Fruit fly (Drosophila melanogaster) whole organism, embryonic: ENCODE results near the gene prd1.

ENCODE experiments used
- Aef1 ChIP-seq: fragments of 200-800 bp; sonication (Bioruptor generic); IDR thresholded peaks from 3 replicates; pipeline ENCODE4 v1.3.6; 2022; ENCODE audit warnings: missing biosample characterization, missing genetic modification characterization
- Atf-2 ChIP-seq: fragments of 200-800 bp; sonication (Bioruptor generic); optimal IDR thresholded peaks from 2 replicates; lab custom pipeline; 2016; ENCODE audit warnings: missing biosample characterization, missing genetic modification characterization
- Awh ChIP-seq: fragments of 200-800 bp; sonication (Bioruptor generic); IDR thresholded peaks from 2 replicates; pipeline ENCODE4, ENCODE4 v1.3.6; 2022; ENCODE audit warnings: missing biosample characterization, missing genetic modification characterization
- Bgb ChIP-seq: fragments of 200-800 bp; sonication (Bioruptor generic); IDR thresholded peaks from 2 replicates; pipeline ENCODE4 v1.3.6; 2022; ENCODE audit warnings: missing biosample characterization, missing genetic modification characterization; ENCODE audit not compliant: partially characterized antibody
- CG10147 ChIP-seq: fragments of 200-800 bp; sonication (Bioruptor generic); optimal IDR thresholded peaks from 2 replicates; lab custom pipeline; 2019; ENCODE audit warnings: missing biosample characterization, mild to moderate bottlenecking, missing genetic modification characterization, moderate library complexity
- CG10267 ChIP-seq: fragments of 200-800 bp; sonication (Bioruptor generic); optimal IDR thresholded peaks from 2 replicates; lab custom pipeline; 2018; ENCODE audit warnings: missing biosample characterization, mild to moderate bottlenecking, missing genetic modification characterization, moderate library complexity
- CG11560 ChIP-seq: fragments of 200-800 bp; sonication (Bioruptor generic); IDR thresholded peaks from 3 replicates; pipeline ENCODE4 v1.3.6; 2022; ENCODE audit warnings: missing biosample characterization, missing genetic modification characterization
- CG12942 ChIP-seq: fragments of 200-800 bp; sonication (Bioruptor generic); optimal IDR thresholded peaks from 3 replicates; lab custom pipeline; 2016; ENCODE audit warnings: missing biosample characterization, missing genetic modification characterization
- CG14710 ChIP-seq: fragments of 200-800 bp; sonication (Bioruptor generic); optimal IDR thresholded peaks from 3 replicates; lab custom pipeline; 2019; ENCODE audit warnings: missing biosample characterization, mild to moderate bottlenecking, missing genetic modification characterization, moderate library complexity
- CG15011 ChIP-seq: fragments of 200-800 bp; sonication (Bioruptor generic); optimal IDR thresholded peaks from 3 replicates; lab custom pipeline; 2018; ENCODE audit warnings: missing biosample characterization, mild to moderate bottlenecking, missing genetic modification characterization
- CG17568 ChIP-seq: fragments of 200-800 bp; sonication (Bioruptor generic); optimal IDR thresholded peaks from 2 replicates; lab custom pipeline; 2018; ENCODE audit warnings: missing biosample characterization, mild to moderate bottlenecking, missing genetic modification characterization, moderate library complexity
- CG17829 ChIP-seq: fragments of 200-800 bp; optimal IDR thresholded peaks from 2 replicates; lab custom pipeline; 2019; ENCODE audit warnings: missing biosample characterization, mild to moderate bottlenecking, missing genetic modification characterization, moderate library complexity
- CG2889 ChIP-seq: fragments of 200-800 bp; sonication (Bioruptor generic); IDR thresholded peaks from 3 replicates; pipeline ENCODE4 v1.3.6; 2022; ENCODE audit warnings: missing biosample characterization, missing genetic modification characterization
- CG3065 ChIP-seq: fragments of 200-800 bp; sonication (Bioruptor generic); optimal IDR thresholded peaks from 2 replicates; lab custom pipeline; 2016; ENCODE audit warnings: missing biosample characterization, missing genetic modification characterization
- CG3838 ChIP-seq: fragments of 200-800 bp; sonication (Bioruptor generic); optimal IDR thresholded peaks from 3 replicates; lab custom pipeline; 2016; ENCODE audit warnings: missing biosample characterization, missing genetic modification characterization
- CG3847 ChIP-seq: fragments of 200-800 bp; sonication (Bioruptor generic); IDR thresholded peaks from 2 replicates; pipeline ENCODE4 v1.3.6; 2022; ENCODE audit warnings: missing biosample characterization, missing genetic modification characterization
- CG4328 ChIP-seq: fragments of 200-800 bp; sonication (Bioruptor generic); optimal IDR thresholded peaks from 3 replicates; lab custom pipeline; 2017; ENCODE audit warnings: missing biosample characterization, missing genetic modification reagents, missing genetic modification characterization
- CG6254 ChIP-seq: fragments of 200-800 bp; sonication (Bioruptor generic); optimal IDR thresholded peaks from 3 replicates; lab custom pipeline; 2017; ENCODE audit warnings: mild to moderate bottlenecking, missing biosample characterization, missing genetic modification reagents, missing genetic modification characterization
- CG6689 ChIP-seq: fragments of 200-800 bp; sonication (Bioruptor generic); IDR thresholded peaks from 2 replicates; pipeline ENCODE4 v1.3.6; 2022; ENCODE audit warnings: missing biosample characterization, missing genetic modification characterization
- CG6854 ChIP-seq: fragments of 200-800 bp; sonication (Bioruptor generic); optimal IDR thresholded peaks from 3 replicates; lab custom pipeline; 2017; ENCODE audit warnings: missing biosample characterization, mild to moderate bottlenecking, missing genetic modification characterization
- CG7271 ChIP-seq: fragments of 200-800 bp; sonication (Bioruptor generic); optimal IDR thresholded peaks from 2 replicates; lab custom pipeline; 2018; ENCODE audit warnings: missing biosample characterization, mild to moderate bottlenecking, missing genetic modification characterization, moderate library complexity
- Dbx ChIP-seq: fragments of 200-800 bp; sonication (Bioruptor generic); IDR thresholded peaks from 3 replicates; pipeline ENCODE4 v1.3.6; 2022; ENCODE audit warnings: missing biosample characterization, missing genetic modification characterization
- Dfd ChIP-seq, 2 experiments: fragments of >200 bp; optimal IDR thresholded peaks; 2 replicates each; lab custom pipeline; 2017; ENCODE audit warnings: missing biosample characterization in 2 of 2, missing genetic modification characterization in 2 of 2
- ERR ChIP-seq: fragments of 200-800 bp; sonication (Bioruptor generic); optimal IDR thresholded peaks from 2 replicates; lab custom pipeline; 2016; ENCODE audit warnings: missing biosample characterization, missing genetic modification characterization
- Elba2 ChIP-seq: fragments of 200-800 bp; sonication (Bioruptor generic); optimal IDR thresholded peaks from 3 replicates; lab custom pipeline; 2016; ENCODE audit warnings: missing biosample characterization, missing genetic modification characterization
- Ets97D ChIP-seq: fragments of 200-800 bp; sonication (Bioruptor generic); optimal IDR thresholded peaks from 3 replicates; lab custom pipeline; 2016; ENCODE audit warnings: missing biosample characterization, missing genetic modification characterization
- HLH54F ChIP-seq: fragments of 200-800 bp; sonication (Bioruptor generic); optimal IDR thresholded peaks from 3 replicates; lab custom pipeline; 2016; ENCODE audit warnings: missing biosample characterization, missing genetic modification characterization
- Hr39 ChIP-seq: fragments of >200 bp; optimal IDR thresholded peaks from 2 replicates; lab custom pipeline; 2017
- Max ChIP-seq: fragments of 200-800 bp; sonication (Bioruptor generic); optimal IDR thresholded peaks from 2 replicates; lab custom pipeline; 2016; ENCODE audit warnings: missing biosample characterization, mild to moderate bottlenecking, missing genetic modification characterization
- Med ChIP-seq: fragments of 200-800 bp; sonication (Bioruptor generic); peaks from one replicate; lab custom pipeline; 2016; ENCODE audit warnings: missing biosample characterization, missing genetic modification characterization, mild to moderate bottlenecking, inconsistent platforms, moderate library complexity
- Ravus ChIP-seq: fragments of 200-800 bp; sonication (Bioruptor generic); IDR thresholded peaks from 2 replicates; pipeline ENCODE4 v1.3.6; 2022; ENCODE audit warnings: missing biosample characterization, missing genetic modification characterization
- Side ChIP-seq: fragments of 200-800 bp; sonication (Bioruptor generic); optimal IDR thresholded peaks from 2 replicates; lab custom pipeline; 2016; ENCODE audit warnings: missing biosample characterization, missing genetic modification characterization
- Tbp ChIP-seq: fragments of >200 bp; optimal IDR thresholded peaks from 2 replicates; lab custom pipeline; 2018; ENCODE audit warnings: missing biosample characterization, missing genetic modification characterization
- Trl ChIP-seq, 3 experiments: fragments of >200 bp in 2 of 3; fragments of 200-800 bp in 1 of 3; sonication (Bioruptor generic) in 1 of 3; optimal IDR thresholded peaks; 2 replicates in 1 of 3; 3 replicates in 2 of 3; lab custom pipeline; 2016 to 2017; ENCODE audit warnings: missing biosample characterization in 1 of 3, missing genetic modification characterization in 1 of 3
- ab ChIP-seq: fragments of 200-800 bp; sonication (Bioruptor generic); optimal IDR thresholded peaks from 2 replicates; lab custom pipeline; 2016; ENCODE audit warnings: missing biosample characterization, missing genetic modification characterization
- bigmax ChIP-seq: fragments of 200-800 bp; sonication (Bioruptor generic); optimal IDR thresholded peaks from 2 replicates; lab custom pipeline; 2018; ENCODE audit warnings: missing biosample characterization, mild to moderate bottlenecking, missing genetic modification characterization
- corto ChIP-seq: fragments of 200-800 bp; sonication (Bioruptor generic); optimal IDR thresholded peaks from 2 replicates; lab custom pipeline; 2016; ENCODE audit warnings: missing biosample characterization, mild to moderate bottlenecking, missing genetic modification characterization, moderate library complexity
- crc ChIP-seq: fragments of 200-800 bp; sonication (Bioruptor generic); optimal IDR thresholded peaks from 2 replicates; lab custom pipeline; 2016; ENCODE audit warnings: missing biosample characterization, missing genetic modification characterization
- crp ChIP-seq, 2 experiments: fragments of 200-800 bp; sonication (Bioruptor generic); optimal IDR thresholded peaks; 2 replicates in 1 of 2; 3 replicates in 1 of 2; lab custom pipeline; 2017; ENCODE audit warnings: missing biosample characterization in 2 of 2, missing genetic modification characterization in 2 of 2, mild to moderate bottlenecking in 1 of 2, moderate library complexity in 1 of 2
- ems ChIP-seq: fragments of 200-800 bp; sonication (Bioruptor generic); optimal IDR thresholded peaks from 3 replicates; lab custom pipeline; 2016; ENCODE audit warnings: missing biosample characterization, missing genetic modification characterization
- exex ChIP-seq: fragments of 200-800 bp; sonication (Bioruptor generic); optimal IDR thresholded peaks from 4 replicates; lab custom pipeline; 2018; ENCODE audit warnings: missing biosample characterization, mild to moderate bottlenecking, missing genetic modification characterization, moderate library complexity
- gro ChIP-seq: fragments of 200-800 bp; sonication (Bioruptor generic); optimal IDR thresholded peaks from 2 replicates; lab custom pipeline; 2016; ENCODE audit warnings: missing biosample characterization, missing genetic modification characterization
- hb ChIP-seq: fragments of 200-800 bp; sonication (Bioruptor generic); IDR thresholded peaks from 3 replicates; pipeline ENCODE4 v1.3.6; 2022; ENCODE audit warnings: missing biosample characterization, missing genetic modification characterization; ENCODE audit not compliant: partially characterized antibody
- jing ChIP-seq: fragments of 200-800 bp; sonication (Bioruptor generic); optimal IDR thresholded peaks from 2 replicates; lab custom pipeline; 2018; ENCODE audit warnings: missing biosample characterization, mild to moderate bottlenecking, missing genetic modification characterization
- mld ChIP-seq: fragments of 200-800 bp; sonication (Bioruptor generic); IDR thresholded peaks from 3 replicates; pipeline ENCODE4 v1.3.6; 2022; ENCODE audit warnings: missing biosample characterization, missing genetic modification characterization; ENCODE audit not compliant: partially characterized antibody
- ranshi ChIP-seq: fragments of 200-800 bp; sonication (Bioruptor generic); IDR thresholded peaks from 2 replicates; pipeline ENCODE4 v1.3.6; 2022; ENCODE audit warnings: missing biosample characterization, missing genetic modification characterization
- sr ChIP-seq: fragments of 200-800 bp; sonication (Bioruptor generic); IDR thresholded peaks from 3 replicates; pipeline ENCODE4 v1.3.6; 2022; ENCODE audit warnings: missing biosample characterization, missing genetic modification characterization
- tup ChIP-seq: fragments of 200-800 bp; sonication (Bioruptor generic); optimal IDR thresholded peaks from 2 replicates; lab custom pipeline; 2016; ENCODE audit warnings: missing biosample characterization, mild to moderate bottlenecking, missing genetic modification characterization, moderate library complexity
- vfl ChIP-seq: fragments of 200-800 bp; sonication (Bioruptor generic); optimal IDR thresholded peaks from 2 replicates; lab custom pipeline; 2016; ENCODE audit warnings: missing biosample characterization, missing genetic modification characterization
- wdn ChIP-seq: fragments of 200-800 bp; sonication (Bioruptor generic); IDR thresholded peaks from 2 replicates; pipeline ENCODE4 v1.3.6; 2022; ENCODE audit warnings: missing biosample characterization, missing genetic modification characterization

The prd1 gene

dm6 chr3R:11779357-11780018, 7.3 kb downstream of the prd1 start (continued):
- TF ChIP-seq Dfd (GFP tag; optimal IDR thresholded peaks at IDR 0.05; lab: Kevin White, UChicago) = no peak
- no peak; the same call in 2 of the 3 replicates for TF ChIP-seq CG11560
- TF ChIP-seq crc (GFP tag; lab: Kevin White, UChicago) = peak; percentile 33
- TF ChIP-seq CG4328 = no peak
- TF ChIP-seq CG17568 (GFP tag; lab: Kevin White, UChicago) = peak; percentile 67
- TF ChIP-seq Ravus (GFP tag; lab: Robert Waterston, UW) = no peak
- TF ChIP-seq Bgb = no peak
- no peak for TF ChIP-seq crp (GFP tag; optimal IDR thresholded peaks at IDR 0.05; lab: Kevin White, UChicago)
- peak; percentile 62 for TF ChIP-seq Atf-2 (GFP tag; lab: Kevin White, UChicago)
- TF ChIP-seq wdn = 0 out of 2 replicates have a peak, but pooled peaks have one; percentile 23
- no peak for TF ChIP-seq exex (tag; lab: Kevin White, UChicago)
- TF ChIP-seq CG3847 = no peak
- no peak for TF ChIP-seq Hr39 (lab: Kevin White, UChicago)
- TF ChIP-seq CG6854 = no peak
- peak; percentile 59 for TF ChIP-seq CG3838 (GFP tag; lab: Kevin White, UChicago)
- TF ChIP-seq ranshi (GFP tag; lab: Robert Waterston, UW) = peak; percentile 64; the same call in 1 of the 2 replicates
- TF ChIP-seq Aef1 (GFP tag; lab: Robert Waterston, UW) = no peak
- peak; percentile 72 for TF ChIP-seq Max (GFP tag; lab: Kevin White, UChicago)
- peak; percentile 89 for TF ChIP-seq CG14710 (tag; lab: Kevin White, UChicago)
- TF ChIP-seq Tbp (GFP tag; lab: Kevin White, UChicago) = no peak
- TF ChIP-seq CG12942 (GFP tag; lab: Kevin White, UChicago) = peak; percentile 49
- peak; percentile 3 for TF ChIP-seq Ets97D
- no peak for TF ChIP-seq sr
- TF ChIP-seq hb (GFP tag; lab: Robert Waterston, UW) = no peak
- no peak for TF ChIP-seq mld (GFP tag; lab: Robert Waterston, UW)
- peak; percentile 87 for TF ChIP-seq Med (GFP tag; lab: Kevin White, UChicago)
- peak; percentile 68 for TF ChIP-seq CG3065 (GFP tag; lab: Kevin White, UChicago)
- peak; percentile 71 for TF ChIP-seq CG17829 (tag; lab: Kevin White, UChicago)
- TF ChIP-seq CG6254 (GFP tag; lab: Kevin White, UChicago) = peak; percentile 75
- no peak for TF ChIP-seq CG7271
- TF ChIP-seq ab (GFP tag; lab: Kevin White, UChicago) = peak; percentile 22
- TF ChIP-seq vfl (GFP tag; lab: Kevin White, UChicago) = no peak
- no peak for TF ChIP-seq ERR
- no peak for TF ChIP-seq gro (GFP tag; lab: Kevin White, UChicago)
- TF ChIP-seq CG6689 (GFP tag; lab: Robert Waterston, UW) = peak; percentile 48
- TF ChIP-seq Side (GFP tag; lab: Kevin White, UChicago) = peak; percentile 38
- TF ChIP-seq corto (GFP tag; lab: Kevin White, UChicago) = peak; percentile 76
- no peak for TF ChIP-seq Elba2 (GFP tag; lab: Kevin White, UChicago)
- no peak for TF ChIP-seq HLH54F
- TF ChIP-seq Trl (optimal IDR thresholded peaks at IDR 0.05; lab: Kevin White, UChicago) = peak in 1 of 2 experiments; percentile 91
- TF ChIP-seq Trl (GFP tag; optimal IDR thresholded peaks at IDR 0.05; lab: Kevin White, UChicago) = peak; percentile 63
- peak; percentile 78 for TF ChIP-seq jing (GFP tag; lab: Kevin White, UChicago)
- peak; percentile 43; the same call in 1 of the 2 replicates for TF ChIP-seq Awh
- TF ChIP-seq bigmax = no peak
- TF ChIP-seq CG10267 (tag; lab: Kevin White, UChicago) = peak; percentile 80
- TF ChIP-seq CG15011 (GFP tag; lab: Kevin White, UChicago) = peak; percentile 46
- peak; percentile 39 for TF ChIP-seq CG10147 (GFP tag; lab: Kevin White, UChicago)
- TF ChIP-seq ems (GFP tag; lab: Kevin White, UChicago) = peak; percentile 16
- no peak for TF ChIP-seq CG2889 (GFP tag; lab: Robert Waterston, UW)
- TF ChIP-seq Dbx (GFP tag; lab: Robert Waterston, UW) = no peak
- peak; percentile 26 for TF ChIP-seq tup (GFP tag; lab: Kevin White, UChicago)
